Worm (Caenorhabditis elegans) whole organism, L3 larva: ENCODE results near the gene lec-4.

ENCODE experiments used
- R02D3.7 ChIP-seq: fragments of 150-350 bp; optimal IDR thresholded peaks from 2 replicates; lab custom pipeline; 2014; ENCODE audit warnings: missing biosample characterization, missing genetic modification characterization
- ZK546.5 ChIP-seq: sonication (generic microtip); optimal IDR thresholded peaks from 2 replicates; lab custom pipeline; 2017; ENCODE audit warnings: missing biosample characterization, missing genetic modification characterization
- aly-2 ChIP-seq: fragments of 150-350 bp; optimal IDR thresholded peaks from 2 replicates; lab custom pipeline; 2014; ENCODE audit warnings: missing biosample characterization, missing genetic modification characterization
- ama-1 ChIP-seq: fragments of 150-350 bp; optimal IDR thresholded peaks from 2 replicates; lab custom pipeline; 2018
- ceh-16 ChIP-seq: sonication (generic microtip); optimal IDR thresholded peaks from 2 replicates; lab custom pipeline; 2017; ENCODE audit warnings: missing biosample characterization, missing genetic modification characterization
- ceh-28 ChIP-seq: fragments of 150-350 bp; optimal IDR thresholded peaks from 2 replicates; lab custom pipeline; 2014; ENCODE audit warnings: missing biosample characterization, missing genetic modification reagents, missing genetic modification characterization
- ceh-82 ChIP-seq: fragments of 150-350 bp; optimal IDR thresholded peaks from 2 replicates; lab custom pipeline; 2014; ENCODE audit warnings: missing biosample characterization, missing genetic modification characterization
- ceh-9 ChIP-seq: sonication (generic microtip); optimal IDR thresholded peaks from 2 replicates; lab custom pipeline; 2018; ENCODE audit warnings: missing biosample characterization, missing genetic modification characterization
- daf-12 ChIP-seq: fragments of 150-350 bp; optimal IDR thresholded peaks from 2 replicates; lab custom pipeline; 2014; ENCODE audit warnings: missing biosample characterization, missing genetic modification reagents, missing genetic modification characterization
- egl-5 ChIP-seq: fragments of 150-350 bp; optimal IDR thresholded peaks from 2 replicates; lab custom pipeline; 2017; ENCODE audit warnings: missing biosample characterization, missing genetic modification reagents, missing genetic modification characterization, inconsistent platforms
- elt-1 ChIP-seq: fragments of 150-350 bp; optimal IDR thresholded peaks from 2 replicates; lab custom pipeline; 2014; ENCODE audit warnings: missing biosample characterization, missing genetic modification characterization
- elt-3 ChIP-seq, 3 experiments: fragments of 150-350 bp in 1 of 3; sonication (generic microtip) in 2 of 3; optimal IDR thresholded peaks; 2 replicates in 2 of 3; 4 replicates in 1 of 3; lab custom pipeline; 2014 to 2017; ENCODE audit warnings: missing biosample characterization in 3 of 3, missing genetic modification characterization in 3 of 3
- eor-1 ChIP-seq, 2 experiments: fragments of 150-350 bp; optimal IDR thresholded peaks; 2 replicates each; lab custom pipeline; 2014 to 2018; ENCODE audit warnings: missing biosample characterization in 2 of 2, missing genetic modification characterization in 2 of 2
- fkh-2 ChIP-seq: fragments of 150-350 bp; optimal IDR thresholded peaks from 2 replicates; lab custom pipeline; 2014; ENCODE audit warnings: missing biosample characterization, missing genetic modification reagents, missing genetic modification characterization
- hmg-11 ChIP-seq: sonication (generic microtip); optimal IDR thresholded peaks from 2 replicates; lab custom pipeline; 2016; ENCODE audit warnings: missing genetic modification characterization, missing compliant biosample characterization
- jun-1 ChIP-seq: fragments of 150-350 bp; optimal IDR thresholded peaks from 2 replicates; lab custom pipeline; 2014; ENCODE audit warnings: missing biosample characterization, missing genetic modification reagents, missing genetic modification characterization
- lin-15B ChIP-seq: fragments of 150-350 bp; optimal IDR thresholded peaks from 2 replicates; lab custom pipeline; 2014; ENCODE audit warnings: missing biosample characterization, missing genetic modification characterization
- lin-39 ChIP-seq: fragments of 150-350 bp; optimal IDR thresholded peaks from 2 replicates; lab custom pipeline; 2018; ENCODE audit warnings: missing biosample characterization, missing genetic modification reagents, missing genetic modification characterization
- nfya-1 ChIP-seq: sonication (generic microtip); optimal IDR thresholded peaks from 2 replicates; lab custom pipeline; 2017; ENCODE audit warnings: missing genetic modification characterization, mild to moderate bottlenecking, missing compliant biosample characterization, antibody characterized with exemption, moderate library complexity; ENCODE audit not compliant: insufficient read depth
- nhr-11 ChIP-seq: fragments of 150-350 bp; optimal IDR thresholded peaks from 2 replicates; lab custom pipeline; 2014; ENCODE audit warnings: missing biosample characterization, missing genetic modification characterization
- nhr-12 ChIP-seq: fragments of 150-350 bp; optimal IDR thresholded peaks from 2 replicates; lab custom pipeline; 2014; ENCODE audit warnings: missing biosample characterization, missing genetic modification characterization
- nhr-23 ChIP-seq: fragments of 150-350 bp; optimal IDR thresholded peaks from 2 replicates; lab custom pipeline; 2014; ENCODE audit warnings: missing biosample characterization, missing genetic modification reagents, missing genetic modification characterization
- nhr-237 ChIP-seq: fragments of 150-350 bp; optimal IDR thresholded peaks from 2 replicates; lab custom pipeline; 2014; ENCODE audit warnings: missing biosample characterization, missing genetic modification characterization
- nhr-25 ChIP-seq: sonication (generic microtip); optimal IDR thresholded peaks from 2 replicates; lab custom pipeline; 2017; ENCODE audit warnings: missing biosample characterization, missing genetic modification characterization
- nhr-28 ChIP-seq: fragments of 150-350 bp; optimal IDR thresholded peaks from 2 replicates; lab custom pipeline; 2014; ENCODE audit warnings: missing biosample characterization, missing genetic modification characterization
- nhr-43 ChIP-seq: sonication (generic microtip); optimal IDR thresholded peaks from 2 replicates; lab custom pipeline; 2016; ENCODE audit warnings: mild to moderate bottlenecking, missing genetic modification characterization, missing compliant biosample characterization; ENCODE audit not compliant: poor library complexity, severe bottlenecking
- nhr-77 ChIP-seq: fragments of 150-350 bp; optimal IDR thresholded peaks from 2 replicates; lab custom pipeline; 2014; ENCODE audit warnings: missing biosample characterization, missing genetic modification characterization
- pha-4 ChIP-seq: fragments of 150-350 bp; optimal IDR thresholded peaks from 2 replicates; lab custom pipeline; 2014; ENCODE audit warnings: missing biosample characterization, missing genetic modification reagents, missing genetic modification characterization
- pqm-1 ChIP-seq: fragments of 150-350 bp; optimal IDR thresholded peaks from 2 replicates; lab custom pipeline; 2017; ENCODE audit warnings: missing biosample characterization, missing genetic modification characterization, inconsistent platforms
- sea-2 ChIP-seq: fragments of 150-350 bp; sonication (generic microtip); optimal IDR thresholded peaks from 4 replicates; lab custom pipeline; 2014; ENCODE audit warnings: missing biosample characterization, missing genetic modification reagents, missing genetic modification characterization
- skn-1 ChIP-seq: fragments of 150-350 bp; optimal IDR thresholded peaks from 2 replicates; lab custom pipeline; 2014; ENCODE audit warnings: missing biosample characterization, missing genetic modification characterization
- tbx-2 ChIP-seq: sonication (generic microtip); optimal IDR thresholded peaks from 2 replicates; lab custom pipeline; 2016; ENCODE audit warnings: mild to moderate bottlenecking, missing genetic modification characterization, missing compliant biosample characterization
- unc-39 ChIP-seq: sonication (generic microtip); optimal IDR thresholded peaks from 4 replicates; lab custom pipeline; 2017; ENCODE audit warnings: missing biosample characterization, missing genetic modification characterization
- zag-1 ChIP-seq: fragments of 150-350 bp; optimal IDR thresholded peaks from 2 replicates; lab custom pipeline; 2014; ENCODE audit warnings: missing biosample characterization, missing genetic modification characterization

The lec-4 gene

ce11 chrIII:3736302-3736701, 36.8 kb downstream of the lec-4 start, which contains the start of gene F34D10.4:
TSS of gene F34D10.4 (plus strand) at chrIII:3736602.
- TF ChIP-seq ama-1 (lab: Kevin White, UChicago) (no peak), nhr-77 (no peak), ceh-82 (tag; lab: Kevin White, UChicago) (no peak), nhr-43 (peak; percentile 50), jun-1 (tag; lab: Kevin White, UChicago) (no peak)
- TF ChIP-seq, all 47 proteins: peak for 1

DNA sequence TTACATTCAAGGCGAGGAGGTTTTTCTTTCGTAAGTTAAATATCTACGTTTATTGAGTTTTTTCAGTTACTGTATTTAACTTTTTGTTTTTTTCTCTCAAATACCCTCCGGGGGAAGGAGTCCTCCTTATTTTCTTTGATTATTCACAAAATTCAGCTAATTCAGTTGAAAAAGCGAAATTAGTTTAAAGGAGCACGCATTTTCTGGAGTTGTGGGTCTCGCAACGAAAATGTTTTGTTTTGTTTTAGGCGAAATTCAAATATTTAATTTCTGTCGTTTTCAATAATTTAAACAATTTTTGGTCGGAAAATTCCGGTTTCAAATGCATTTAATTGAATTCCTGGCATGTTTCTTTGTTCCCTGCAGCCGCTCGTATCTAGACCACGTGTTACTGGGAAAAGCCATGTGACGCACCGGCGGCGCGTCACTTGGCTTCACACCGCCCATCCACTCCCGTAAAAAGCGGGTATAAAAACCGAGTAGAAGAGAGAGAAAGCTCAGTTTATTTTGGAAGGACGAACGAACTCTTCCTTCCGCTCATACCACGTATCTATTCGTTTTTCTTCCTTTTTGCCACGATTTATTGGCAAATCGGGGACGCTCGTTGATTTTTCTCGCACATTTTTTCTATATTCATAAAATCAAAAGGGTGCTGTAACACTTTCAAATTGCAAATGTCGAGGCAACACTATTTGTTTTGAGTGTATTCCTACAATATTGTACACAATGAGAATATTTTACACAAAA, 37.4 kb downstream of the lec-4 start:
- TF ChIP-seq nfya-1 = peak; percentile 13
- TF ChIP-seq ama-1 (lab: Kevin White, UChicago) = peak; percentile 78
- TF ChIP-seq skn-1 (tag; lab: Kevin White, UChicago) = no peak
- no peak for TF ChIP-seq elt-3 (tag; optimal IDR thresholded peaks at IDR 0.05; lab: Kevin White, UChicago)

- TF ChIP-seq pha-4 (tag; lab: Kevin White, UChicago) (peak; percentile 18), sea-2 (GFP tag; lab: Kevin White, UChicago) (no peak), lin-15B (tag; lab: Kevin White, UChicago) (peak; percentile 50), zag-1 (tag; lab: Kevin White, UChicago) (no peak), nhr-77 (no peak), fkh-2 (tag; lab: Kevin White, UChicago) (no peak), ceh-9 (tag; lab: Kevin White, UChicago) (no peak), nfya-1 (peak; percentile 27), unc-39 (no peak), lin-39 (tag; lab: Kevin White, UChicago) (peak; percentile 13)
Observed at ce11 chrIII:3734990-3735389, 38.1 kb downstream of the lec-4 start, which contains the start of gene evl-18. TSS of gene evl-18 (minus strand) at chrIII:3735039.

ce11 chrIII:3734007-3734406, 39.1 kb downstream of the lec-4 start, which contains the start of gene F34D10.3:
TSS of gene F34D10.3 (plus strand) at chrIII:3734255.
- TF ChIP-seq nfya-1 (peak; percentile 28), egl-5 (tag; lab: Kevin White, UChicago) (no peak), lin-39 (tag; lab: Kevin White, UChicago) (peak; percentile 1), hmg-11 (tag; lab: Kevin White, UChicago) (peak; percentile 6), unc-39 (no peak)

DNA sequence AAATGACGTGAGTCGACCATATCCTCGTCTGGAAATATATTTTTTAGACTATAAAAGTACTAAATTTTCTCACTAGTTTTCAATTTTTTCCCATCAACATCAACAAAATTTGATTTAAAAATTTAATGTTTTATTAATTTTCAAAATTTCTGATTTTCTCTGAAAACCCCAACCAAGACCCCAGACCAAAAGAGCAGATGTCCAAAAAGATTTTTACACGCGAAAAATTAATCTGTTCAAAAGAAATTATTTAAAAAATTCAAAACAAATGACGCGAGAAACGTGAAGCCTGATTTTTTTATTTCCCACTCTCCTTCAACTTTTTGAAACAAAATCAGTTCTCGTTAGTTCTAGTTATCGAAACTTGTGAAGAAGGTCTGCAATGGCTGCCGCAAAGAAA, 42.7 kb downstream of the lec-4 start, which contains the start of gene F34D10.8:
TSS of gene F34D10.8 (plus strand) at position 301 of the 400 bp plus-strand sequence.
- TF ChIP-seq nhr-12 (tag; lab: Kevin White, UChicago) = no peak
- TF ChIP-seq daf-12 (tag; lab: Kevin White, UChicago) = no peak
- TF ChIP-seq nhr-23 (tag; lab: Kevin White, UChicago) = no peak

DNA sequence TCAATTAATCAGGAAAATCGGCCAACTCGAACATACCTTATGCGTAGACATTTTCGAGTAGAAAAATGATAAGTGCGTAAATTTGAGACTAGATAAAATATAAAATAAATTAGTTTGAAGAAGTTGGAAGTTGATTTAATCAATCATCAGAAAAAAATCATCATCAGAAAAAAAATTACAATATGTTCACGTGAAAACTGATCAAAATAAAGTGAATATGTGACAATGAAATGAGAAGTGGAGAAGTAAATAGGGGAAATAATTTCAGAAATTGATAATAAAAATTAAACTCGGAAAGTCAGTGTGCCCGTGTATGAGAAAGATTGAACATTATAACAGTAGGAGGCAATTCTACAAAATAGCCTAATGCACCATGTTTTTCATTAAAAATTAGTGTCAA, 43.6 kb downstream of the lec-4 start, which contains the start of gene F34D10.9:
TSS of gene F34D10.9 (minus strand) at position 101 of the 400 bp plus-strand sequence.
- TF ChIP-seq nhr-25 (tag; lab: Kevin White, UChicago) (no peak), nhr-77 (no peak), pqm-1 (tag; lab: Kevin White, UChicago) (no peak), nhr-12 (tag; lab: Kevin White, UChicago) (no peak), aly-2 (tag; lab: Kevin White, UChicago) (no peak), ceh-28 (no peak), nhr-28 (no peak), nhr-11 (tag; lab: Kevin White, UChicago) (no peak), ceh-9 (tag; lab: Kevin White, UChicago) (no peak), ama-1 (lab: Kevin White, UChicago) (no peak), elt-1 (tag; lab: Kevin White, UChicago) (no peak), R02D3.7 (tag; lab: Kevin White, UChicago) (no peak), ceh-16 (no peak), lin-15B (tag; lab: Kevin White, UChicago) (no peak), tbx-2 (tag; lab: Kevin White, UChicago) (no peak), nhr-237 (no peak), ZK546.5 (tag; lab: Kevin White, UChicago) (no peak), eor-1 (tag; optimal IDR thresholded peaks at IDR 0.05; lab: Kevin White, UChicago) (no peak), skn-1 (tag; lab: Kevin White, UChicago) (no peak)
